Fruit fly (Drosophila melanogaster): ENCODE results near the gene CCT6.

CCT6 gene

DNA sequence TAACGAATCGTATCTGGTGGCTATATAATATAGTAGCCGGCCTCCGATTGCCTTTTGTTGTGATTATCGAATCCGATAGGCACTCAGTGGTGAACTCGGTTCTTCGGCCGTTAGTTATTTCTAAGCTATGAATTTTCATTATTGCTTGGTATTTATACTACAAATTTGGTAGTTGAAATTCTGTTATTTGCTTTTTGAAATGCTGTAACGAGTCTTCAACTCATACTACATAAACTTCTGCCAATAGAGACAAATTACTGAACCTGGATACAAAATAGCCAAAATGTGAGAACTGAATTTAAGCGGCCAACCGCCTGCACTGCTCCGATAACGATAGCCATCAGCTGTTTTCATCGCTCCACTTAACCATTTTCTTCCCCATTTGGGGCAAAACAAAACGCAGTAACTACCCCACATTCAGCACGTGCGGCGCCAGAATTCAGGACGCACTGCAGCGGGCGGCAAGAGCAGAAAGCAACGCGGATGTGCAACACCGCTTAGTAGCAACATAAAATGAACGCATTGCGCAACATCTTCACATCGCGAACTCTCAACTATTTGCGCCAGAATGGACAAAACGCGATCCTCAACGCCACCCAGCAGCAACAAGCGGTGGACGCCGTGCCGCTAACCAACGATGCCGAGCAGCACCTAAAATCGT is 7.4 kb upstream of the CCT6 start, which contains the start of the genes CG11679 and CG8206 (continued):
- TF ChIP-seq CG11723 (GFP tag; optimal IDR thresholded peaks at IDR 0.05): no peak
- no peak for TF ChIP-seq Trl (optimal IDR thresholded peaks at IDR 0.05)
- peak; percentile 23 for TF ChIP-seq Trl (GFP tag; optimal IDR thresholded peaks at IDR 0.05)
- no peak for TF ChIP-seq CG18476 (GFP tag; optimal IDR thresholded peaks at IDR 0.05)
- TF ChIP-seq Nf-YB (GFP tag; optimal IDR thresholded peaks at IDR 0.05): no peak
- TF ChIP-seq Hr3 (GFP tag; optimal IDR thresholded peaks at IDR 0.05): peak; percentile 14
- TF ChIP-seq CG9215 (GFP tag; IDR thresholded peaks at IDR 0.05): peak; percentile 56
- TF ChIP-seq vnd (GFP tag; IDR thresholded peaks at IDR 0.05; ENCODE audit: partially characterized antibody): 0 out of 3 replicates have a peak, but pooled peaks have one; percentile 47
- TF ChIP-seq Vsx1 (GFP tag; optimal IDR thresholded peaks at IDR 0.05): no peak
- no peak for TF ChIP-seq CG6683 (GFP tag; optimal IDR thresholded peaks at IDR 0.05)
- peak; percentile 25 for TF ChIP-seq fu2 (GFP tag; optimal IDR thresholded peaks at IDR 0.05)
- TF ChIP-seq Gug (GFP tag; IDR thresholded peaks at IDR 0.05): peak; percentile 26; the same call in 1 of the 4 replicates
- TF ChIP-seq CG32772 (GFP tag; IDR thresholded peaks at IDR 0.05): 0 out of 2 replicates have a peak, but pooled peaks have one; percentile 30
- no peak for TF ChIP-seq CG11247 (GFP tag; IDR thresholded peaks at IDR 0.05)
- TF ChIP-seq trem (tag; optimal IDR thresholded peaks at IDR 0.05): peak; percentile 49
- no peak for TF ChIP-seq Side (GFP tag; optimal IDR thresholded peaks at IDR 0.05)
- TF ChIP-seq Dek (tag; optimal IDR thresholded peaks at IDR 0.05): no peak
- TF ChIP-seq nerfin-2 (GFP tag; IDR thresholded peaks at IDR 0.05; ENCODE audit: partially characterized antibody): no peak
- TF ChIP-seq mld (GFP tag; IDR thresholded peaks at IDR 0.05; ENCODE audit: partially characterized antibody): no peak
- no peak for TF ChIP-seq usp (GFP tag; optimal IDR thresholded peaks at IDR 0.05)
- peak; percentile 39; the same call in 1 of the 2 replicates for TF ChIP-seq ranshi (GFP tag; IDR thresholded peaks at IDR 0.05)
- no peak for TF ChIP-seq run (tag; optimal IDR thresholded peaks at IDR 0.05)
- no peak for TF ChIP-seq tup (GFP tag; optimal IDR thresholded peaks at IDR 0.05)
- TF ChIP-seq lbe (GFP tag; optimal IDR thresholded peaks at IDR 0.05): no peak
- TF ChIP-seq jigr1 (GFP tag; IDR thresholded peaks at IDR 0.05): no peak
- TF ChIP-seq bigmax (GFP tag; optimal IDR thresholded peaks at IDR 0.05): no peak
- peak; percentile 2 for TF ChIP-seq CG12659 (GFP tag; optimal IDR thresholded peaks at IDR 0.05)
- TF ChIP-seq Hand (GFP tag; optimal IDR thresholded peaks at IDR 0.05): no peak
- no peak for TF ChIP-seq ATbp (GFP tag; optimal IDR thresholded peaks at IDR 0.05)
- TF ChIP-seq CG10979 (tag; optimal IDR thresholded peaks at IDR 0.05): no peak
- no peak for TF ChIP-seq CG2202 (tag; optimal IDR thresholded peaks at IDR 0.05)
- peak; percentile 1 for TF ChIP-seq CG15696 (tag; optimal IDR thresholded peaks at IDR 0.05)
- no peak for TF ChIP-seq CG16863 (GFP tag; optimal IDR thresholded peaks at IDR 0.05)
- no peak for TF ChIP-seq pan (optimal IDR thresholded peaks at IDR 0.05)
- TF ChIP-seq pan (GFP tag; optimal IDR thresholded peaks at IDR 0.05 in 1 of 2, IDR thresholded peaks at IDR 0.05 in 1 of 2): no peak
- TF ChIP-seq zfh1 (GFP tag; IDR thresholded peaks at IDR 0.05): 0 out of 3 replicates have a peak, but pooled peaks have one; percentile 42
- peak; percentile 96 for TF ChIP-seq Sry-β (GFP tag; optimal IDR thresholded peaks at IDR 0.05)
- TF ChIP-seq CG13894 (tag; optimal IDR thresholded peaks at IDR 0.05): peak; percentile 6
- no peak for TF ChIP-seq bsh (GFP tag; optimal IDR thresholded peaks at IDR 0.05)
- TF ChIP-seq gro (GFP tag; optimal IDR thresholded peaks at IDR 0.05): peak; percentile 34
- TF ChIP-seq CG18764 (GFP tag; optimal IDR thresholded peaks at IDR 0.05): no peak
- TF ChIP-seq pros (GFP tag; optimal IDR thresholded peaks at IDR 0.05): no peak
- TF ChIP-seq CG9797 (GFP tag; optimal IDR thresholded peaks at IDR 0.05): no peak
- TF ChIP-seq peb (GFP tag; IDR thresholded peaks at IDR 0.05): no peak
- no peak for TF ChIP-seq zf30C (GFP tag; optimal IDR thresholded peaks at IDR 0.05)
- TF ChIP-seq Max (GFP tag; optimal IDR thresholded peaks at IDR 0.05): peak; percentile 24
- no peak for TF ChIP-seq CG16779 (GFP tag; IDR thresholded peaks at IDR 0.05)
- no peak for TF ChIP-seq Kr (GFP tag; optimal IDR thresholded peaks at IDR 0.05)
- TF ChIP-seq CG42726 (GFP tag; IDR thresholded peaks at IDR 0.05; ENCODE audit: partially characterized antibody): no peak
- TF ChIP-seq sisA (GFP tag; IDR thresholded peaks at IDR 0.05): no peak

All from whole organism, embryonic.